Worm (Caenorhabditis elegans) whole organism, L1 larva: Measurements from ENCODE around the gene C50F4.16.

Experiments used
- F16B12.6 ChIP-seq: fragments of 150-350 bp; optimal IDR thresholded peaks from 2 replicates; lab custom pipeline; 2014; ENCODE audit warnings: missing biosample characterization, missing genetic modification characterization
- Y116A8C.19 ChIP-seq: sonication (generic microtip); optimal IDR thresholded peaks from 2 replicates; lab custom pipeline; 2016; ENCODE audit warnings: missing compliant biosample characterization, missing genetic modification characterization, borderline replicate concordance
- ama-1 ChIP-seq: fragments of 150-350 bp; optimal IDR thresholded peaks from 2 replicates; lab custom pipeline; 2014
- ceh-63 ChIP-seq: fragments of 200-800 bp; sonication (Bioruptor generic); optimal IDR thresholded peaks from 2 replicates; lab custom pipeline; 2018; ENCODE audit warnings: mild to moderate bottlenecking, missing genetic modification characterization, missing compliant biosample characterization
- ceh-8 ChIP-seq: fragments of 200-800 bp; sonication (Bioruptor generic); optimal IDR thresholded peaks from 2 replicates; lab custom pipeline; 2018; ENCODE audit warnings: mild to moderate bottlenecking, missing genetic modification characterization, moderate library complexity, missing compliant biosample characterization
- ceh-82 ChIP-seq, 3 experiments: fragments of 150-350 bp in 1 of 3; sonication (generic microtip) in 2 of 3; optimal IDR thresholded peaks; 2 replicates each; lab custom pipeline; 2014 to 2017; ENCODE audit warnings: missing biosample characterization in 3 of 3, missing genetic modification characterization in 3 of 3
- ceh-90 ChIP-seq: sonication (generic microtip); optimal IDR thresholded peaks from 2 replicates; lab custom pipeline; 2016; ENCODE audit warnings: missing genetic modification characterization, missing compliant biosample characterization
- ces-1 ChIP-seq: fragments of 150-350 bp; optimal IDR thresholded peaks from 2 replicates; lab custom pipeline; 2014; ENCODE audit warnings: missing biosample characterization, missing genetic modification reagents, missing genetic modification characterization
- dpl-1 ChIP-seq, 3 experiments: fragments of 150-350 bp in 2 of 3; sonication (generic microtip) in 1 of 3; optimal IDR thresholded peaks; 2 replicates each; lab custom pipeline; 2014 to 2017; ENCODE audit warnings: missing biosample characterization in 3 of 3, missing genetic modification characterization in 3 of 3, missing genetic modification reagents in 3 of 3
- efl-1 ChIP-seq, 4 experiments: fragments of 150-350 bp; optimal IDR thresholded peaks in 3 of 4; peaks in 1 of 4; 1 replicate in 1 of 4; 2 replicates in 3 of 4; lab custom pipeline; 2014; ENCODE audit warnings: missing biosample characterization in 2 of 4, missing genetic modification characterization in 2 of 4, missing genetic modification reagents in 2 of 4
- egl-27 ChIP-seq, 2 experiments: fragments of 150-350 bp in 1 of 2; sonication (generic microtip); optimal IDR thresholded peaks; 3 replicates each; lab custom pipeline; 2017 to 2018; ENCODE audit warnings: missing biosample characterization in 2 of 2, missing genetic modification characterization in 2 of 2, missing genetic modification reagents in 2 of 2
- fkh-10 ChIP-seq: sonication (generic microtip); optimal IDR thresholded peaks from 2 replicates; lab custom pipeline; 2017; ENCODE audit warnings: missing biosample characterization, missing genetic modification reagents, missing genetic modification characterization
- fos-1 ChIP-seq: fragments of 150-350 bp; optimal IDR thresholded peaks from 2 replicates; lab custom pipeline; 2014; ENCODE audit warnings: missing biosample characterization, missing genetic modification characterization
- grh-1 ChIP-seq: fragments of 200-800 bp; sonication (Bioruptor generic); IDR thresholded peaks from 2 replicates; pipeline ENCODE4 v1.3.6; 2022; ENCODE audit warnings: missing genetic modification reagents, missing genetic modification characterization, missing compliant biosample characterization
- hlh-17 ChIP-seq: fragments of 200-800 bp; sonication (Bioruptor generic); optimal IDR thresholded peaks from 2 replicates; lab custom pipeline; 2018; ENCODE audit warnings: missing genetic modification characterization, mild to moderate bottlenecking, missing compliant biosample characterization, moderate library complexity, borderline replicate concordance
- hlh-4 ChIP-seq: sonication (generic microtip); optimal IDR thresholded peaks from 2 replicates; lab custom pipeline; 2016; ENCODE audit warnings: mild to moderate bottlenecking, missing genetic modification characterization, missing compliant biosample characterization
- hpl-2 ChIP-seq: fragments of 150-350 bp; optimal IDR thresholded peaks from 2 replicates; lab custom pipeline; 2014; ENCODE audit warnings: missing biosample characterization, missing genetic modification reagents, missing genetic modification characterization
- irx-1 ChIP-seq: sonication (generic microtip); optimal IDR thresholded peaks from 2 replicates; lab custom pipeline; 2016; ENCODE audit warnings: missing genetic modification characterization, missing compliant biosample characterization
- isw-1 ChIP-seq: fragments of 200-800 bp; sonication (Bioruptor generic); IDR thresholded peaks from 2 replicates; pipeline ENCODE4 v1.3.6; 2022; ENCODE audit warnings: missing genetic modification characterization, missing compliant biosample characterization
- jun-1 ChIP-seq: fragments of 150-350 bp; optimal IDR thresholded peaks from 2 replicates; lab custom pipeline; 2014; ENCODE audit warnings: missing biosample characterization, missing genetic modification reagents, missing genetic modification characterization
- lin-14 ChIP-seq: fragments of 200-800 bp; sonication (Bioruptor generic); optimal IDR thresholded peaks from 2 replicates; lab custom pipeline; 2018; ENCODE audit warnings: mild to moderate bottlenecking, missing genetic modification characterization, moderate library complexity, missing compliant biosample characterization
- lin-15B ChIP-seq: fragments of 150-350 bp; sonication (generic microtip); optimal IDR thresholded peaks from 3 replicates; lab custom pipeline; 2014; ENCODE audit warnings: missing biosample characterization, missing genetic modification characterization
- lin-35 ChIP-seq, 2 experiments: fragments of 150-350 bp; optimal IDR thresholded peaks; 2 replicates each; lab custom pipeline; 2014; ENCODE audit warnings: missing biosample characterization in 2 of 2, missing genetic modification characterization in 2 of 2, missing genetic modification reagents in 2 of 2
- lin-39 ChIP-seq: fragments of 150-350 bp; optimal IDR thresholded peaks from 2 replicates; lab custom pipeline; 2014; ENCODE audit warnings: missing biosample characterization, missing genetic modification reagents, missing genetic modification characterization
- lir-3 ChIP-seq: sonication (generic microtip); optimal IDR thresholded peaks from 2 replicates; lab custom pipeline; 2016; ENCODE audit warnings: mild to moderate bottlenecking, missing genetic modification characterization, moderate library complexity, missing compliant biosample characterization; ENCODE audit not compliant: poor library complexity
- mab-9 ChIP-seq: fragments of 200-800 bp; sonication (Bioruptor generic); IDR thresholded peaks from 2 replicates; pipeline ENCODE4 v1.3.6; 2022; ENCODE audit warnings: missing genetic modification reagents, missing genetic modification characterization, missing compliant biosample characterization
- mef-2 ChIP-seq: fragments of 150-350 bp; optimal IDR thresholded peaks from 2 replicates; lab custom pipeline; 2014; ENCODE audit warnings: missing biosample characterization, missing genetic modification characterization
- nhr-11 ChIP-seq: fragments of 150-350 bp; optimal IDR thresholded peaks from 2 replicates; lab custom pipeline; 2014; ENCODE audit warnings: missing biosample characterization, missing genetic modification characterization
- nhr-12 ChIP-seq: sonication (generic microtip); optimal IDR thresholded peaks from 2 replicates; lab custom pipeline; 2017; ENCODE audit warnings: missing biosample characterization, missing genetic modification characterization
- nhr-19 ChIP-seq: fragments of 200-800 bp; sonication (Bioruptor generic); conservative IDR thresholded peaks from 2 replicates; pipeline ENCODE4 v1.3.6; 2022; ENCODE audit warnings: missing genetic modification characterization, missing compliant biosample characterization
- nhr-76 ChIP-seq: sonication (generic microtip); optimal IDR thresholded peaks from 2 replicates; lab custom pipeline; 2017; ENCODE audit warnings: missing biosample characterization, missing genetic modification characterization
- nhr-77 ChIP-seq: fragments of 150-350 bp; optimal IDR thresholded peaks from 2 replicates; lab custom pipeline; 2014; ENCODE audit warnings: missing biosample characterization, missing genetic modification characterization
- nhr-84 ChIP-seq: sonication (generic microtip); optimal IDR thresholded peaks from 2 replicates; lab custom pipeline; 2017; ENCODE audit warnings: missing biosample characterization, missing genetic modification characterization
- nhr-85 ChIP-seq: sonication (generic microtip); peaks from one replicate; lab custom pipeline; 2016; ENCODE audit warnings: missing genetic modification characterization, inconsistent platforms, missing compliant biosample characterization
- nhr-90 ChIP-seq: sonication (generic microtip); optimal IDR thresholded peaks from 2 replicates; lab custom pipeline; 2016; ENCODE audit warnings: mild to moderate bottlenecking, missing genetic modification characterization, missing compliant biosample characterization; ENCODE audit not compliant: poor library complexity
- pag-3 ChIP-seq: sonication (generic microtip); optimal IDR thresholded peaks from 2 replicates; lab custom pipeline; 2017; ENCODE audit warnings: missing genetic modification characterization, mild to moderate bottlenecking, missing compliant biosample characterization, antibody characterized with exemption, borderline replicate concordance; ENCODE audit not compliant: insufficient read depth
- pax-3 ChIP-seq: fragments of 200-800 bp; sonication (Bioruptor generic); optimal IDR thresholded peaks from 2 replicates; lab custom pipeline; 2018; ENCODE audit warnings: mild to moderate bottlenecking, missing genetic modification characterization, moderate library complexity, missing compliant biosample characterization
- pqm-1 ChIP-seq: sonication (generic microtip); optimal IDR thresholded peaks from 3 replicates; lab custom pipeline; 2017; ENCODE audit warnings: missing biosample characterization, missing genetic modification characterization
- rnt-1 ChIP-seq: sonication (generic microtip); optimal IDR thresholded peaks from 2 replicates; lab custom pipeline; 2016; ENCODE audit warnings: mild to moderate bottlenecking, missing genetic modification characterization, moderate library complexity, missing compliant biosample characterization
- skn-1 ChIP-seq: fragments of 150-350 bp; optimal IDR thresholded peaks from 2 replicates; lab custom pipeline; 2014; ENCODE audit warnings: missing biosample characterization, missing genetic modification characterization
- snpc-4 ChIP-seq: fragments of 150-350 bp; optimal IDR thresholded peaks from 2 replicates; lab custom pipeline; 2014; ENCODE audit warnings: missing biosample characterization, missing genetic modification characterization
- snu-23 ChIP-seq: sonication (generic microtip); optimal IDR thresholded peaks from 2 replicates; lab custom pipeline; 2016; ENCODE audit warnings: missing genetic modification characterization, missing compliant biosample characterization
- sox-4 ChIP-seq: sonication (generic microtip); optimal IDR thresholded peaks from 2 replicates; lab custom pipeline; 2016; ENCODE audit warnings: missing genetic modification characterization, missing compliant biosample characterization
- sup-37 ChIP-seq: fragments of 200-800 bp; sonication (Bioruptor generic); optimal IDR thresholded peaks from 2 replicates; lab custom pipeline; 2018; ENCODE audit warnings: mild to moderate bottlenecking, missing genetic modification characterization, missing compliant biosample characterization
- tlp-1 ChIP-seq: fragments of 150-350 bp; optimal IDR thresholded peaks from 2 replicates; lab custom pipeline; 2014; ENCODE audit warnings: missing biosample characterization, missing genetic modification characterization
- unc-86 ChIP-seq: sonication (generic microtip); optimal IDR thresholded peaks from 2 replicates; lab custom pipeline; 2016; ENCODE audit warnings: missing genetic modification characterization, missing compliant biosample characterization
- unc-98 ChIP-seq: fragments of 200-800 bp; sonication (Bioruptor generic); IDR thresholded peaks from 2 replicates; pipeline ENCODE4 v1.3.6; 2022; ENCODE audit warnings: missing genetic modification characterization, missing compliant biosample characterization
- vab-15 ChIP-seq: sonication (generic microtip); optimal IDR thresholded peaks from 2 replicates; lab custom pipeline; 2017; ENCODE audit warnings: missing genotype, mild to moderate bottlenecking, missing genetic modification characterization, missing compliant biosample characterization
- xbp-1 ChIP-seq: sonication (generic microtip); optimal IDR thresholded peaks from 2 replicates; lab custom pipeline; 2016; ENCODE audit warnings: missing genetic modification characterization, missing compliant biosample characterization
- zag-1 ChIP-seq: fragments of 150-350 bp; optimal IDR thresholded peaks from 2 replicates; lab custom pipeline; 2014; ENCODE audit warnings: missing biosample characterization, missing genetic modification characterization
- zip-4 ChIP-seq: fragments of 200-800 bp; sonication (Bioruptor generic); optimal IDR thresholded peaks from 2 replicates; lab custom pipeline; 2018; ENCODE audit warnings: mild to moderate bottlenecking, missing genetic modification characterization, moderate library complexity, missing compliant biosample characterization
- ztf-11 ChIP-seq, 2 experiments: sonication (generic microtip); optimal IDR thresholded peaks; 2 replicates each; lab custom pipeline; 2016 to 2017; ENCODE audit warnings: missing genetic modification characterization in 2 of 2, missing biosample characterization in 1 of 2, missing compliant biosample characterization in 1 of 2

Gene C50F4.16

DNA sequence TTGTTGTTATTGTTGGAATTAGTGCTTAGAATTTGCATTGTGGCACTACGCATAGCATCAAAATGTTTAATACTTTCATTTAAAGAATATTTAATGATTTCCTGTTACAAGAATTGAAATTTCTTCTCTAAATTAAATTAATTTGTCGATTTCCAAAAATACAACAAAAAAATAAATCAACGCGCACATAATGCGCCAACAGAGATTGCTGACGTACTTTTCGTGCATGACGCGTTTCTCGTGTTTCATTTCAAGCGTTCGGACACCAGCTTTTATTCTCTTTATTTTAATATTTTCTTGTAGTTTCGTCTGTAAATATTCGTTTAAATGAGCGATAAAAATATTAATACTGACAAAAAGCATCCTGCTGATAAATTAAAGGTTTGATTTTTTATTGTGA is 27.8 kb downstream of the C50F4.16 start, which contains the start of gene eif-2Bdelta:
Gene eif-2Bdelta (plus strand): TSS at position 235 of the 400 bp plus-strand sequence.
- peak; percentile 51 to 73 for TF ChIP-seq efl-1 (optimal IDR thresholded peaks at IDR 0.05; lab: Kevin White, UChicago)
- peak; percentile 68 to 96 for TF ChIP-seq efl-1 (GFP tag; optimal IDR thresholded peaks at IDR 0.05 in 1 of 2; lab: Kevin White, UChicago)
- peak; percentile 9 for TF ChIP-seq ceh-90 (tag; lab: Kevin White, UChicago)
- TF ChIP-seq hlh-4 (tag; lab: Kevin White, UChicago), result no peak
- TF ChIP-seq ceh-63 (GFP tag; lab: Kevin White, UChicago), result no peak
- TF ChIP-seq xbp-1 (tag; lab: Kevin White, UChicago), result peak; percentile 75
- peak; percentile 79 for TF ChIP-seq snu-23
- TF ChIP-seq jun-1 (tag; lab: Kevin White, UChicago), result no peak
- no peak for TF ChIP-seq ces-1 (GFP tag; lab: Kevin White, UChicago)
- TF ChIP-seq nhr-76 (tag; lab: Kevin White, UChicago), result no peak
- no peak for TF ChIP-seq nhr-77 (tag; lab: Kevin White, UChicago)
- TF ChIP-seq pax-3 (tag; lab: Kevin White, UChicago), result no peak
- TF ChIP-seq lin-14 (GFP tag; lab: Kevin White, UChicago), result peak; percentile 72
- peak; percentile 76 for TF ChIP-seq irx-1 (tag; lab: Kevin White, UChicago)
- peak; percentile 29 for TF ChIP-seq skn-1 (tag; lab: Kevin White, UChicago)
- no peak for TF ChIP-seq ceh-8 (GFP tag; lab: Kevin White, UChicago)
- peak; percentile 63 for TF ChIP-seq sox-4 (tag; lab: Kevin White, UChicago)
- TF ChIP-seq unc-98 (GFP tag; lab: Robert Waterston, UW), result no peak
- TF ChIP-seq pag-3 (tag; lab: Kevin White, UChicago), result no peak
- peak; percentile 67 for TF ChIP-seq lin-39
- TF ChIP-seq ztf-11 (tag; optimal IDR thresholded peaks at IDR 0.05; lab: Kevin White, UChicago), result no peak
- no peak for TF ChIP-seq lin-15B (tag; lab: Kevin White, UChicago)
- no peak for TF ChIP-seq zag-1
- TF ChIP-seq vab-15 (tag; lab: Kevin White, UChicago), result no peak
- no peak for TF ChIP-seq mef-2 (tag; lab: Kevin White, UChicago)
- peak; percentile 54 for TF ChIP-seq snpc-4 (tag; lab: Kevin White, UChicago)
- peak; percentile 74 for TF ChIP-seq nhr-90 (tag; lab: Kevin White, UChicago)
- TF ChIP-seq fkh-10 (GFP tag; lab: Kevin White, UChicago), result no peak
- TF ChIP-seq hpl-2 (GFP tag; lab: Kevin White, UChicago), result no peak
- TF ChIP-seq hlh-17 (GFP tag; lab: Kevin White, UChicago), result no peak
- no peak for TF ChIP-seq nhr-11 (tag; lab: Kevin White, UChicago)
- peak; percentile 80 for TF ChIP-seq nhr-85 (tag; lab: Kevin White, UChicago)
- no peak for TF ChIP-seq tlp-1
- no peak for TF ChIP-seq ama-1
- TF ChIP-seq lir-3 (tag; lab: Kevin White, UChicago), result no peak
- TF ChIP-seq unc-86, result peak; percentile 59
- peak; percentile 49 to 76 for TF ChIP-seq lin-35 (GFP tag; optimal IDR thresholded peaks at IDR 0.05; lab: Kevin White, UChicago)
- TF ChIP-seq fos-1, result no peak
- no peak for TF ChIP-seq F16B12.6 (tag; lab: Kevin White, UChicago)
- no peak for TF ChIP-seq egl-27 (tag; optimal IDR thresholded peaks at IDR 0.05; lab: Kevin White, UChicago)
- peak; percentile 27 for TF ChIP-seq zip-4 (GFP tag; lab: Kevin White, UChicago)
- no peak for TF ChIP-seq nhr-12
- peak; percentile 59 for TF ChIP-seq isw-1
- peak; percentile 57 to 76 (median 71) for TF ChIP-seq dpl-1 (GFP tag; optimal IDR thresholded peaks at IDR 0.05; lab: Kevin White, UChicago)
- no peak for TF ChIP-seq mab-9 (GFP tag; lab: Robert Waterston, UW)
- peak; percentile 67 for TF ChIP-seq nhr-19 (GFP tag; lab: Robert Waterston, UW)
- no peak for TF ChIP-seq pqm-1 (tag; lab: Kevin White, UChicago)
- no peak for TF ChIP-seq grh-1 (GFP tag; lab: Robert Waterston, UW)
- TF ChIP-seq rnt-1 (tag; lab: Kevin White, UChicago), result peak; percentile 76
- TF ChIP-seq ceh-82 (tag; optimal IDR thresholded peaks at IDR 0.05; lab: Kevin White, UChicago), result peak; percentile 20 to 45 (median 45)
- no peak for TF ChIP-seq nhr-84
- no peak for TF ChIP-seq sup-37
- no peak for TF ChIP-seq Y116A8C.19 (tag; lab: Kevin White, UChicago)
